Fruit fly (Drosophila melanogaster): ENCODE data around the gene Strump.

Strump gene

dm6 chr3L:16165356-16166168 lies 43.8 kb downstream of the Strump start (continued):
- TF ChIP-seq Ravus (GFP tag; IDR thresholded peaks at IDR 0.05) (no peak), corto (GFP tag; optimal IDR thresholded peaks at IDR 0.05) (peak; percentile 6), MESR4 (GFP tag; optimal IDR thresholded peaks at IDR 0.05) (no peak), emc (GFP tag; optimal IDR thresholded peaks at IDR 0.05) (peak; percentile 11), fd96Cb (tag; optimal IDR thresholded peaks at IDR 0.05) (peak; percentile 2), Tbp (GFP tag; optimal IDR thresholded peaks at IDR 0.05) (no peak), Camta (GFP tag; optimal IDR thresholded peaks at IDR 0.05) (peak; percentile 46), dpn (GFP tag; optimal IDR thresholded peaks at IDR 0.05) (peak; percentile 44 to 60), CG30403 (GFP tag; optimal IDR thresholded peaks at IDR 0.05) (peak; percentile 66), pnt (GFP tag; optimal IDR thresholded peaks at IDR 0.05) (peak; percentile 16), CG15011 (GFP tag; optimal IDR thresholded peaks at IDR 0.05) (no peak), p53 (GFP tag; optimal IDR thresholded peaks at IDR 0.05) (no peak), Pdp1 (GFP tag; optimal IDR thresholded peaks at IDR 0.05) (peak; percentile 54 to 67), Hey (tag; optimal IDR thresholded peaks at IDR 0.05) (no peak), ftz-f1 (GFP tag; optimal IDR thresholded peaks at IDR 0.05) (no peak), Mad (GFP tag; optimal IDR thresholded peaks at IDR 0.05) (no peak), vnd (GFP tag; IDR thresholded peaks at IDR 0.05; ENCODE audit: partially characterized antibody) (no peak), CG2120 (GFP tag; optimal IDR thresholded peaks at IDR 0.05) (peak; percentile 86), yki (optimal IDR thresholded peaks at IDR 0.05) (no peak), mld (GFP tag; IDR thresholded peaks at IDR 0.05; ENCODE audit: partially characterized antibody) (no peak), Asciz (GFP tag; optimal IDR thresholded peaks at IDR 0.05) (peak; percentile 2), insv (GFP tag; optimal IDR thresholded peaks at IDR 0.05) (no peak), exex (tag; optimal IDR thresholded peaks at IDR 0.05) (no peak), CG5180 (GFP tag; optimal IDR thresholded peaks at IDR 0.05) (no peak), E2f1 (GFP tag; IDR thresholded peaks at IDR 0.05) (no peak; the same call in 1 of the 2 replicates), CG30431 (GFP tag; optimal IDR thresholded peaks at IDR 0.05) (no peak), ems (GFP tag; optimal IDR thresholded peaks at IDR 0.05) (no peak), CG12391 (tag; optimal IDR thresholded peaks at IDR 0.05) (peak; percentile 25), schlank (tag; optimal IDR thresholded peaks at IDR 0.05) (no peak), CG17568 (GFP tag; optimal IDR thresholded peaks at IDR 0.05) (no peak), usp (GFP tag; optimal IDR thresholded peaks at IDR 0.05) (no peak), CG1792 (GFP tag; optimal IDR thresholded peaks at IDR 0.05) (peak; percentile 15), sd (tag; optimal IDR thresholded peaks at IDR 0.05) (peak; percentile 40), sr (GFP tag; IDR thresholded peaks at IDR 0.05) (no peak), zen (tag; optimal IDR thresholded peaks at IDR 0.05) (no peak), Blimp-1 (GFP tag; optimal IDR thresholded peaks at IDR 0.05) (no peak), hb (GFP tag; IDR thresholded peaks at IDR 0.05; ENCODE audit: partially characterized antibody) (no peak), so (GFP tag; IDR thresholded peaks at IDR 0.05) (no peak), BtbVII (GFP tag; optimal IDR thresholded peaks at IDR 0.05) (no peak), Dp (GFP tag; optimal IDR thresholded peaks at IDR 0.05) (no peak), CG4404 (GFP tag; IDR thresholded peaks at IDR 0.05) (peak; percentile 41; the same call in 1 of the 2 replicates), Bdp1 (GFP tag; optimal IDR thresholded peaks at IDR 0.05) (no peak), Stat92E (GFP tag; optimal IDR thresholded peaks at IDR 0.05) (peak in 1 of 3 experiments; percentile 75), CG17829 (tag; optimal IDR thresholded peaks at IDR 0.05) (no peak), fu2 (GFP tag; optimal IDR thresholded peaks at IDR 0.05) (peak; percentile 61), bowl (GFP tag; IDR thresholded peaks at IDR 0.05) (no peak), CG3163 (GFP tag; optimal IDR thresholded peaks at IDR 0.05) (peak; percentile 3), CG32767 (GFP tag; IDR thresholded peaks at IDR 0.05) (no peak), bab2 (GFP tag; optimal IDR thresholded peaks at IDR 0.05) (peak; percentile 51)
